Worm (Caenorhabditis elegans) whole organism, L2 larva: Measurements from ENCODE around the gene F31F4.1.

Experiments
- C34F6.9 ChIP-seq: fragments of 150-350 bp; optimal IDR thresholded peaks from 2 replicates; lab custom pipeline; 2014; ENCODE audit warnings: missing biosample characterization, missing genetic modification characterization
- F13H6.1 ChIP-seq: sonication (generic microtip); optimal IDR thresholded peaks from 2 replicates; lab custom pipeline; 2016; ENCODE audit warnings: missing genetic modification characterization, missing compliant biosample characterization
- R02D3.7 ChIP-seq: fragments of 150-350 bp; optimal IDR thresholded peaks from 2 replicates; lab custom pipeline; 2014; ENCODE audit warnings: missing biosample characterization, missing genetic modification characterization
- Y55F3AM.14 ChIP-seq: fragments of 200-800 bp; sonication (Bioruptor generic); optimal IDR thresholded peaks from 2 replicates; lab custom pipeline; 2018; ENCODE audit warnings: mild to moderate bottlenecking, missing genetic modification characterization, missing compliant biosample characterization
- ZK546.5 ChIP-seq: sonication (generic microtip); optimal IDR thresholded peaks from 2 replicates; lab custom pipeline; 2017; ENCODE audit warnings: missing biosample characterization, missing genetic modification characterization
- alr-1 ChIP-seq: fragments of 150-350 bp; optimal IDR thresholded peaks from 2 replicates; lab custom pipeline; 2014; ENCODE audit warnings: missing biosample characterization, missing genetic modification characterization
- aly-2 ChIP-seq: fragments of 150-350 bp; optimal IDR thresholded peaks from 2 replicates; lab custom pipeline; 2014; ENCODE audit warnings: missing biosample characterization, missing genetic modification characterization
- ama-1 ChIP-seq: fragments of 150-350 bp; optimal IDR thresholded peaks from 2 replicates; lab custom pipeline; 2018; ENCODE audit warnings: inconsistent platforms
- blmp-1 ChIP-seq: sonication (generic microtip); optimal IDR thresholded peaks from 2 replicates; lab custom pipeline; 2017; ENCODE audit warnings: missing genetic modification characterization, mild to moderate bottlenecking, missing compliant biosample characterization, antibody characterized with exemption, moderate library complexity; ENCODE audit not compliant: insufficient read depth
- ceh-16 ChIP-seq: fragments of 150-350 bp; optimal IDR thresholded peaks from 2 replicates; lab custom pipeline; 2014; ENCODE audit warnings: missing biosample characterization, missing genetic modification characterization
- ceh-82 ChIP-seq: fragments of 150-350 bp; optimal IDR thresholded peaks from 2 replicates; lab custom pipeline; 2014; ENCODE audit warnings: missing biosample characterization, missing genetic modification characterization
- crh-2 ChIP-seq: sonication (generic microtip); optimal IDR thresholded peaks from 2 replicates; lab custom pipeline; 2017; ENCODE audit warnings: missing biosample characterization, missing genetic modification characterization
- dmd-4 ChIP-seq: sonication (generic microtip); optimal IDR thresholded peaks from 2 replicates; lab custom pipeline; 2017; ENCODE audit warnings: missing biosample characterization, missing genetic modification characterization
- egl-27 ChIP-seq: sonication (generic microtip); optimal IDR thresholded peaks from 3 replicates; lab custom pipeline; 2017; ENCODE audit warnings: missing biosample characterization, missing genetic modification reagents, missing genetic modification characterization
- elt-1 ChIP-seq: fragments of 150-350 bp; optimal IDR thresholded peaks from 2 replicates; lab custom pipeline; 2014; ENCODE audit warnings: missing biosample characterization, missing genetic modification characterization
- elt-3 ChIP-seq: sonication (generic microtip); optimal IDR thresholded peaks from 2 replicates; lab custom pipeline; 2017; ENCODE audit warnings: missing biosample characterization, missing genetic modification characterization
- fos-1 ChIP-seq: fragments of 150-350 bp; optimal IDR thresholded peaks from 2 replicates; lab custom pipeline; 2014; ENCODE audit warnings: missing biosample characterization, missing genetic modification characterization
- gmeb-1 ChIP-seq: fragments of 150-350 bp; optimal IDR thresholded peaks from 2 replicates; lab custom pipeline; 2014; ENCODE audit warnings: missing biosample characterization, missing genetic modification characterization
- lin-11 ChIP-seq: fragments of 150-350 bp; sonication (generic microtip); optimal IDR thresholded peaks from 2 replicates; lab custom pipeline; 2014; ENCODE audit warnings: missing biosample characterization, missing genetic modification characterization, inconsistent platforms, mixed read lengths
- lin-13 ChIP-seq: fragments of 150-350 bp; optimal IDR thresholded peaks from 2 replicates; lab custom pipeline; 2014; ENCODE audit warnings: missing biosample characterization, missing genetic modification reagents, missing genetic modification characterization
- lin-39 ChIP-seq: fragments of 150-350 bp; optimal IDR thresholded peaks from 2 replicates; lab custom pipeline; 2014; ENCODE audit warnings: missing biosample characterization, missing genetic modification reagents, missing genetic modification characterization
- lsy-2 ChIP-seq, 2 experiments: fragments of 150-350 bp in 1 of 2; sonication (generic microtip) in 1 of 2; optimal IDR thresholded peaks; 2 replicates each; lab custom pipeline; 2014 to 2017; ENCODE audit warnings: missing biosample characterization in 2 of 2, missing genetic modification characterization in 2 of 2
- mab-5 ChIP-seq: fragments of 150-350 bp; optimal IDR thresholded peaks from 2 replicates; lab custom pipeline; 2014; ENCODE audit warnings: missing biosample characterization, missing genetic modification characterization
- mbf-1 ChIP-seq: sonication (generic microtip); optimal IDR thresholded peaks from 2 replicates; lab custom pipeline; 2017; ENCODE audit warnings: missing biosample characterization, missing genetic modification characterization
- nhr-10 ChIP-seq: sonication (generic microtip); optimal IDR thresholded peaks from 2 replicates; lab custom pipeline; 2017; ENCODE audit warnings: missing biosample characterization, missing genetic modification characterization
- nhr-11 ChIP-seq: fragments of 150-350 bp; optimal IDR thresholded peaks from 2 replicates; lab custom pipeline; 2014; ENCODE audit warnings: missing biosample characterization, missing genetic modification characterization
- nhr-12 ChIP-seq: fragments of 150-350 bp; optimal IDR thresholded peaks from 2 replicates; lab custom pipeline; 2014; ENCODE audit warnings: missing biosample characterization, missing genetic modification characterization
- nhr-129 ChIP-seq: fragments of 150-350 bp; optimal IDR thresholded peaks from 2 replicates; lab custom pipeline; 2014; ENCODE audit warnings: missing biosample characterization, missing genetic modification characterization
- nhr-21 ChIP-seq: fragments of 150-350 bp; optimal IDR thresholded peaks from 2 replicates; lab custom pipeline; 2014; ENCODE audit warnings: missing biosample characterization, missing genetic modification characterization
- nhr-23 ChIP-seq: fragments of 150-350 bp; optimal IDR thresholded peaks from 2 replicates; lab custom pipeline; 2014; ENCODE audit warnings: missing biosample characterization, missing genetic modification reagents, missing genetic modification characterization
- nhr-237 ChIP-seq: fragments of 150-350 bp; optimal IDR thresholded peaks from 2 replicates; lab custom pipeline; 2014; ENCODE audit warnings: missing biosample characterization, missing genetic modification characterization
- nhr-25 ChIP-seq: fragments of 150-350 bp; sonication (generic microtip); optimal IDR thresholded peaks from 3 replicates; lab custom pipeline; 2014; ENCODE audit warnings: missing biosample characterization, missing genetic modification characterization
- nhr-6 ChIP-seq: fragments of 150-350 bp; optimal IDR thresholded peaks from 2 replicates; lab custom pipeline; 2014; ENCODE audit warnings: missing biosample characterization, missing genetic modification characterization
- nhr-77 ChIP-seq: fragments of 150-350 bp; optimal IDR thresholded peaks from 2 replicates; lab custom pipeline; 2014; ENCODE audit warnings: missing biosample characterization, missing genetic modification characterization
- peb-1 ChIP-seq: fragments of 150-350 bp; optimal IDR thresholded peaks from 2 replicates; lab custom pipeline; 2014; ENCODE audit warnings: missing biosample characterization, missing genetic modification characterization
- sem-4 ChIP-seq: fragments of 150-350 bp; optimal IDR thresholded peaks from 2 replicates; lab custom pipeline; 2014; ENCODE audit warnings: missing biosample characterization, missing genetic modification reagents, missing genetic modification characterization
- skn-1 ChIP-seq: sonication (generic microtip); optimal IDR thresholded peaks from 2 replicates; lab custom pipeline; 2017; ENCODE audit warnings: missing biosample characterization, missing genetic modification characterization
- sma-3 ChIP-seq: sonication (generic microtip); optimal IDR thresholded peaks from 2 replicates; lab custom pipeline; 2016; ENCODE audit warnings: missing genetic modification reagents, missing genetic modification characterization, missing compliant biosample characterization
- sma-9 ChIP-seq, 2 experiments: fragments of 150-350 bp in 1 of 2; sonication (generic microtip) in 1 of 2; optimal IDR thresholded peaks; 2 replicates each; lab custom pipeline; 2014 to 2016; ENCODE audit warnings: missing genetic modification characterization in 2 of 2, mild to moderate bottlenecking in 1 of 2, missing biosample characterization in 1 of 2, missing compliant biosample characterization in 1 of 2, missing genetic modification reagents in 1 of 2, moderate library complexity in 1 of 2
- snpc-4 ChIP-seq: fragments of 150-350 bp; optimal IDR thresholded peaks from 2 replicates; lab custom pipeline; 2014; ENCODE audit warnings: missing biosample characterization, missing genetic modification characterization
- unc-39 ChIP-seq: fragments of 150-350 bp; optimal IDR thresholded peaks from 2 replicates; lab custom pipeline; 2014; ENCODE audit warnings: missing biosample characterization, missing genetic modification characterization
- unc-62 ChIP-seq: fragments of 150-350 bp; optimal IDR thresholded peaks from 2 replicates; lab custom pipeline; 2014; ENCODE audit warnings: missing biosample characterization, missing genetic modification reagents, missing genetic modification characterization
- zag-1 ChIP-seq: fragments of 150-350 bp; optimal IDR thresholded peaks from 2 replicates; lab custom pipeline; 2014; ENCODE audit warnings: missing biosample characterization, missing genetic modification characterization
- ztf-1 ChIP-seq: fragments of 200-800 bp; sonication (Bioruptor generic); conservative IDR thresholded peaks from 2 replicates; pipeline ENCODE4 v1.3.6; 2022; ENCODE audit warnings: missing genetic modification characterization, missing compliant biosample characterization
- ztf-11 ChIP-seq: sonication (generic microtip); optimal IDR thresholded peaks from 2 replicates; lab custom pipeline; 2017; ENCODE audit warnings: missing biosample characterization, missing genetic modification characterization
- ztf-4 ChIP-seq: fragments of 150-350 bp; optimal IDR thresholded peaks from 2 replicates; lab custom pipeline; 2014; ENCODE audit warnings: missing biosample characterization, missing genetic modification characterization

The F31F4.1 gene

DNA sequence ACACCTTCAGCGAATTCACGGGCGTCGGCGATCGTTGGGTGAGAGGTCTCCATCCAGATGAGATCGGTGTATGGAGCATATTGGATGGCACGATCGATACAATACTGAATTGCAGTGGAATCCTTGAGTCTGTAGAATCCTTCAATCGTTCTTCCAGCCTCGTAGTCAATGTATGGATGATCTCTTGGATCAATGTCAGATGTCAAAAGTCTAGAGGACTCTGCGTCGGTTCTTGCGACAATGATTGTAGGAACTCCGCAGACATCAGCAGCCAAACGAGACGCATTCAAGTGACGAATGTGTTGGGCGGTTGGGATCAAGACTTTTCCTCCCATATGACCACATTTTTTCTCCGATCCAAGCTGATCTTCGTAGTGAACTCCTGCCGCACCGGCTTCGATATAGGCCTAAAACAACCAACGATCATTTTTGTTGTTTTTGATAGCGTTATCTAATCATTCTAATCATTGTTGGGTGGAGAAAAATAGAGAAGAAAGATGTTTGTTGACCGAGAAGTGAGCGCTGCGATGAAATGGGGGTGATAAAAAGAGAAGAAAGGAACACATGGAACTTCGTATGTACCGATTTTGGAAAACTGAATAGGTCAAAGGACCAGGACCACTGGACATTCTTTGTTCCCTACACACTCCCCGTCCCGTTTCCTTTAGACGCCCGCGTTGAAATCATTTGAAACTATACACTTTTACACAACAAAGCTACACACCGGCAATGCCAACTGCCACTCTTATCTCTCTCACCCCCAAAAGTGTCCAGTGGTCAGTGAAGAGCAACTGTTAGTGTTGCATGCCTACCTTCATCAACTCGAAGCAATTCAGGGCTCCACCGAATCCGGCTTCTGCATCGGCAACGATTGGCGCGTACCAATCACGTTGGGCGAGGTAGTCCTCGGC lies 43.0 kb downstream of the F31F4.1 start (continued):
- TF ChIP-seq ceh-82 = no peak
- peak; percentile 24 for TF ChIP-seq crh-2
- no peak for TF ChIP-seq nhr-10 (tag; lab: Kevin White, UChicago)
- peak; percentile 59 for TF ChIP-seq nhr-6 (tag; lab: Kevin White, UChicago)
- TF ChIP-seq mbf-1 (tag; lab: Kevin White, UChicago) = no peak
- TF ChIP-seq F13H6.1 (tag; lab: Kevin White, UChicago) = no peak
- no peak for TF ChIP-seq dmd-4 (tag; lab: Kevin White, UChicago)
- TF ChIP-seq Y55F3AM.14 (GFP tag; lab: Kevin White, UChicago) = no peak
- TF ChIP-seq gmeb-1 = no peak
- TF ChIP-seq aly-2 (tag; lab: Kevin White, UChicago) = no peak
- TF ChIP-seq egl-27 (tag; lab: Kevin White, UChicago) = no peak
- no peak for TF ChIP-seq ZK546.5 (tag; lab: Kevin White, UChicago)
- peak; percentile 1 for TF ChIP-seq fos-1 (tag; lab: Kevin White, UChicago)
- no peak for TF ChIP-seq alr-1 (tag; lab: Kevin White, UChicago)
- no peak for TF ChIP-seq elt-1 (tag; lab: Kevin White, UChicago)

ce11 chrV:727484-728351 lies 43.9 kb downstream of the F31F4.1 start, which contains the start of the genes icl-1 and srh-2:
Gene icl-1, minus strand, starts transcription at chrV:728004.
Gene srh-2, plus strand, starts transcription at chrV:728301.
- TF ChIP-seq ztf-11 (tag; lab: Kevin White, UChicago) = no peak
- TF ChIP-seq blmp-1 = peak; percentile 22
- TF ChIP-seq mbf-1 (tag; lab: Kevin White, UChicago) = no peak
- TF ChIP-seq sma-3 = peak; percentile 66
- no peak for TF ChIP-seq dmd-4 (tag; lab: Kevin White, UChicago)
- no peak for TF ChIP-seq unc-39 (tag; lab: Kevin White, UChicago)
- no peak for TF ChIP-seq snpc-4
- TF ChIP-seq peb-1 (tag; lab: Kevin White, UChicago) = no peak
- no peak for TF ChIP-seq ceh-16 (tag; lab: Kevin White, UChicago)
- TF ChIP-seq crh-2 = peak; percentile 68
- peak; percentile 4 to 54 for TF ChIP-seq lsy-2 (tag; optimal IDR thresholded peaks at IDR 0.05; lab: Kevin White, UChicago)
- TF ChIP-seq nhr-77 (tag; lab: Kevin White, UChicago) = no peak
- TF ChIP-seq ztf-1 (GFP tag; lab: Robert Waterston, UW) = 0 out of 2 replicates have a peak, but pooled peaks have one; percentile 14
- no peak for TF ChIP-seq elt-1 (tag; lab: Kevin White, UChicago)
- TF ChIP-seq Y55F3AM.14 (GFP tag; lab: Kevin White, UChicago) = peak; percentile 81
- TF ChIP-seq lin-11 (tag; lab: Kevin White, UChicago) = peak; percentile 42
- no peak for TF ChIP-seq zag-1 (tag; lab: Kevin White, UChicago)
- no peak for TF ChIP-seq egl-27 (tag; lab: Kevin White, UChicago)
- TF ChIP-seq unc-62 = peak; percentile 28
- peak; percentile 21 for TF ChIP-seq gmeb-1
- TF ChIP-seq lin-13 (GFP tag; lab: Kevin White, UChicago) = peak; percentile 48
- TF ChIP-seq nhr-11 (tag; lab: Kevin White, UChicago) = no peak
- no peak for TF ChIP-seq R02D3.7 (tag; lab: Kevin White, UChicago)
- peak; percentile 22 for TF ChIP-seq fos-1 (tag; lab: Kevin White, UChicago)
- no peak for TF ChIP-seq elt-3 (tag; lab: Kevin White, UChicago)
- TF ChIP-seq sma-9 (GFP tag; optimal IDR thresholded peaks at IDR 0.05; lab: Kevin White, UChicago) = peak; percentile 84
- TF ChIP-seq sma-9 (tag; optimal IDR thresholded peaks at IDR 0.05; lab: Kevin White, UChicago) = no peak
- no peak for TF ChIP-seq lin-39 (tag; lab: Kevin White, UChicago)
- TF ChIP-seq nhr-6 (tag; lab: Kevin White, UChicago) = peak; percentile 10
- TF ChIP-seq nhr-25 (tag; lab: Kevin White, UChicago) = peak; percentile 12
- no peak for TF ChIP-seq aly-2 (tag; lab: Kevin White, UChicago)
- TF ChIP-seq nhr-23 (tag; lab: Kevin White, UChicago) = no peak
- peak; percentile 34 for TF ChIP-seq mab-5 (tag; lab: Kevin White, UChicago)
- TF ChIP-seq ZK546.5 (tag; lab: Kevin White, UChicago) = no peak
- no peak for TF ChIP-seq C34F6.9
- TF ChIP-seq alr-1 (tag; lab: Kevin White, UChicago) = no peak
- TF ChIP-seq nhr-10 (tag; lab: Kevin White, UChicago) = peak; percentile 19
- peak; percentile 83 for TF ChIP-seq F13H6.1 (tag; lab: Kevin White, UChicago)
- no peak for TF ChIP-seq nhr-12 (tag; lab: Kevin White, UChicago)
- TF ChIP-seq skn-1 (tag; lab: Kevin White, UChicago) = no peak
- peak; percentile 78 for TF ChIP-seq nhr-129 (tag; lab: Kevin White, UChicago)
- TF ChIP-seq ama-1 (lab: Kevin White, UChicago) = peak; percentile 96
- peak; percentile 54 for TF ChIP-seq nhr-21 (tag; lab: Kevin White, UChicago)
- peak; percentile 10 for TF ChIP-seq sem-4 (tag; lab: Kevin White, UChicago)
- TF ChIP-seq nhr-237 (tag; lab: Kevin White, UChicago) = no peak
- peak; percentile 65 for TF ChIP-seq ztf-4 (tag; lab: Kevin White, UChicago)
